Fruit fly (Drosophila melanogaster) whole organism, embryonic: ENCODE data around the gene Dscam2.

Experiments
- ATbp ChIP-seq: fragments of 200-800 bp; sonication (Bioruptor generic); optimal IDR thresholded peaks from 2 replicates; lab custom pipeline; 2017; ENCODE audit warnings: missing biosample characterization, mild to moderate bottlenecking, missing genetic modification characterization, missing genetic modification reagents
- Atf6 ChIP-seq: fragments of 200-800 bp; sonication (Bioruptor generic); IDR thresholded peaks from 2 replicates; pipeline ENCODE4 v1.3.6; 2022; ENCODE audit warnings: missing biosample characterization, missing genetic modification characterization
- B-H2 ChIP-seq: fragments of 200-800 bp; sonication (Bioruptor generic); optimal IDR thresholded peaks from 2 replicates; lab custom pipeline; 2018; ENCODE audit warnings: missing biosample characterization, mild to moderate bottlenecking, missing genetic modification characterization
- CG10267 ChIP-seq: fragments of 200-800 bp; sonication (Bioruptor generic); optimal IDR thresholded peaks from 2 replicates; lab custom pipeline; 2018; ENCODE audit warnings: missing biosample characterization, mild to moderate bottlenecking, missing genetic modification characterization, moderate library complexity
- CG10565 ChIP-seq: fragments of 200-800 bp; sonication (Bioruptor generic); optimal IDR thresholded peaks from 3 replicates; lab custom pipeline; 2016; ENCODE audit warnings: missing biosample characterization, mild to moderate bottlenecking, missing genetic modification characterization
- CG13123 ChIP-seq: fragments of 200-800 bp; sonication (Bioruptor generic); optimal IDR thresholded peaks from 2 replicates; lab custom pipeline; 2016; ENCODE audit warnings: missing biosample characterization, missing genetic modification characterization
- CG14860 ChIP-seq: fragments of 200-800 bp; sonication (Bioruptor generic); IDR thresholded peaks from 3 replicates; pipeline ENCODE4 v1.3.6; 2022; ENCODE audit warnings: missing biosample characterization, missing genetic modification characterization; ENCODE audit not compliant: partially characterized antibody
- CG15269 ChIP-seq: fragments of 200-800 bp; sonication (Bioruptor generic); optimal IDR thresholded peaks from 2 replicates; lab custom pipeline; 2018; ENCODE audit warnings: missing biosample characterization, mild to moderate bottlenecking, missing genetic modification characterization, moderate library complexity
- CG2875 ChIP-seq: fragments of 200-800 bp; sonication (Bioruptor generic); optimal IDR thresholded peaks from 2 replicates; lab custom pipeline; 2017; ENCODE audit warnings: missing biosample characterization, mild to moderate bottlenecking, missing genetic modification characterization, missing genetic modification reagents
- CG3065 ChIP-seq: fragments of 200-800 bp; sonication (Bioruptor generic); optimal IDR thresholded peaks from 2 replicates; lab custom pipeline; 2016; ENCODE audit warnings: missing biosample characterization, missing genetic modification characterization
- CG32767 ChIP-seq: fragments of 200-800 bp; sonication (Bioruptor generic); IDR thresholded peaks from 2 replicates; pipeline ENCODE4 v1.3.6; 2022; ENCODE audit warnings: missing biosample characterization, missing genetic modification characterization
- CG3281 ChIP-seq: fragments of 200-800 bp; sonication (Bioruptor generic); optimal IDR thresholded peaks from 3 replicates; lab custom pipeline; 2017; ENCODE audit warnings: missing biosample characterization, mild to moderate bottlenecking, missing genetic modification characterization
- CG4424 ChIP-seq: fragments of 200-800 bp; sonication (Bioruptor generic); optimal IDR thresholded peaks from 3 replicates; lab custom pipeline; 2016; ENCODE audit warnings: missing biosample characterization, missing genetic modification characterization
- CG4617 ChIP-seq: fragments of 200-800 bp; sonication (Bioruptor generic); optimal IDR thresholded peaks from 3 replicates; lab custom pipeline; 2016; ENCODE audit warnings: missing biosample characterization, missing genetic modification characterization, borderline replicate concordance
- CG5953 ChIP-seq: fragments of 200-800 bp; sonication (Bioruptor generic); IDR thresholded peaks from 2 replicates; pipeline ENCODE4 v1.3.6; 2022; ENCODE audit warnings: missing biosample characterization, missing genetic modification characterization
- CG9727 ChIP-seq: fragments of 200-800 bp; sonication (Bioruptor generic); optimal IDR thresholded peaks from 3 replicates; lab custom pipeline; 2017; ENCODE audit warnings: missing biosample characterization, mild to moderate bottlenecking, missing genetic modification characterization
- CG9876 ChIP-seq: fragments of 200-800 bp; sonication (Bioruptor generic); optimal IDR thresholded peaks from 2 replicates; lab custom pipeline; 2016; ENCODE audit warnings: missing biosample characterization, missing genetic modification characterization
- Chrac-16 ChIP-seq: fragments of 200-800 bp; sonication (Bioruptor generic); optimal IDR thresholded peaks from 3 replicates; lab custom pipeline; 2016; ENCODE audit warnings: missing biosample characterization, missing genetic modification characterization
- Dfd ChIP-seq, 2 experiments: fragments of >200 bp; optimal IDR thresholded peaks; 2 replicates each; lab custom pipeline; 2017; ENCODE audit warnings: missing biosample characterization in 2 of 2, missing genetic modification characterization in 2 of 2
- Dip3 ChIP-seq: fragments of 200-800 bp; sonication (Bioruptor generic); optimal IDR thresholded peaks from 3 replicates; lab custom pipeline; 2016; ENCODE audit warnings: missing biosample characterization, missing genetic modification characterization
- Dref ChIP-seq: fragments of 200-800 bp; sonication (Bioruptor generic); IDR thresholded peaks from 2 replicates; pipeline ENCODE4 v1.3.6; 2022; ENCODE audit warnings: missing biosample characterization, missing genetic modification characterization
- Eip74EF ChIP-seq, 2 experiments: fragments of 200-800 bp in 1 of 2; fragments of >200 bp in 1 of 2; sonication (Bioruptor generic) in 1 of 2; optimal IDR thresholded peaks; 2 replicates each; lab custom pipeline; 2017 to 2019; ENCODE audit warnings: missing biosample characterization in 2 of 2, missing genetic modification characterization in 2 of 2, mild to moderate bottlenecking in 1 of 2, moderate library complexity in 1 of 2
- Hmr ChIP-seq: fragments of 200-800 bp; sonication (Bioruptor generic); optimal IDR thresholded peaks from 3 replicates; lab custom pipeline; 2017; ENCODE audit warnings: mild to moderate bottlenecking, missing biosample characterization, missing genetic modification reagents, missing genetic modification characterization
- Med ChIP-seq: fragments of 200-800 bp; sonication (Bioruptor generic); peaks from one replicate; lab custom pipeline; 2016; ENCODE audit warnings: missing biosample characterization, missing genetic modification characterization, mild to moderate bottlenecking, inconsistent platforms, moderate library complexity
- Oaz ChIP-seq: fragments of 200-800 bp; sonication (Bioruptor generic); IDR thresholded peaks from 2 replicates; pipeline ENCODE4 v1.3.6; 2022; ENCODE audit warnings: missing biosample characterization, missing genetic modification characterization
- Sin3A ChIP-seq: fragments of >200 bp; optimal IDR thresholded peaks from 2 replicates; lab custom pipeline; 2018
- Sox102F ChIP-seq: fragments of 200-800 bp; sonication (Bioruptor generic); optimal IDR thresholded peaks from 2 replicates; lab custom pipeline; 2018; ENCODE audit warnings: missing biosample characterization, mild to moderate bottlenecking, missing genetic modification characterization, moderate library complexity
- Trl ChIP-seq, 3 experiments: fragments of >200 bp in 2 of 3; fragments of 200-800 bp in 1 of 3; sonication (Bioruptor generic) in 1 of 3; optimal IDR thresholded peaks; 2 replicates in 1 of 3; 3 replicates in 2 of 3; lab custom pipeline; 2016 to 2017; ENCODE audit warnings: missing biosample characterization in 1 of 3, missing genetic modification characterization in 1 of 3
- Xbp1 ChIP-seq: fragments of 200-800 bp; sonication (Bioruptor generic); optimal IDR thresholded peaks from 3 replicates; lab custom pipeline; 2016; ENCODE audit warnings: missing biosample characterization, mild to moderate bottlenecking, missing genetic modification characterization
- ab ChIP-seq: fragments of 200-800 bp; sonication (Bioruptor generic); optimal IDR thresholded peaks from 2 replicates; lab custom pipeline; 2016; ENCODE audit warnings: missing biosample characterization, missing genetic modification characterization
- amos ChIP-seq: fragments of 200-800 bp; sonication (Bioruptor generic); IDR thresholded peaks from 2 replicates; pipeline ENCODE4 v1.3.6; 2022; ENCODE audit warnings: missing biosample characterization, missing genetic modification characterization; ENCODE audit not compliant: partially characterized antibody
- cato ChIP-seq: fragments of 200-800 bp; sonication (Bioruptor generic); optimal IDR thresholded peaks from 2 replicates; lab custom pipeline; 2016; ENCODE audit warnings: missing biosample characterization, missing genetic modification characterization, borderline replicate concordance
- corto ChIP-seq: fragments of 200-800 bp; sonication (Bioruptor generic); optimal IDR thresholded peaks from 2 replicates; lab custom pipeline; 2016; ENCODE audit warnings: missing biosample characterization, mild to moderate bottlenecking, missing genetic modification characterization, moderate library complexity
- crol ChIP-seq: fragments of 200-800 bp; sonication (Bioruptor generic); IDR thresholded peaks from 2 replicates; pipeline ENCODE4 v1.3.6; 2022; ENCODE audit warnings: missing biosample characterization, missing genetic modification characterization
- crp ChIP-seq, 2 experiments: fragments of 200-800 bp; sonication (Bioruptor generic); optimal IDR thresholded peaks; 2 replicates in 1 of 2; 3 replicates in 1 of 2; lab custom pipeline; 2017; ENCODE audit warnings: missing biosample characterization in 2 of 2, missing genetic modification characterization in 2 of 2, mild to moderate bottlenecking in 1 of 2, moderate library complexity in 1 of 2
- ftz-f1 ChIP-seq: fragments of 200-800 bp; sonication (Bioruptor generic); optimal IDR thresholded peaks from 2 replicates; lab custom pipeline; 2016; ENCODE audit warnings: missing biosample characterization, missing genetic modification characterization
- ken ChIP-seq: fragments of 200-800 bp; sonication (Bioruptor generic); IDR thresholded peaks from 3 replicates; pipeline ENCODE4 v1.3.6; 2022; ENCODE audit warnings: missing biosample characterization, missing genetic modification characterization
- nau ChIP-seq: fragments of 200-800 bp; sonication (Bioruptor generic); optimal IDR thresholded peaks from 3 replicates; lab custom pipeline; 2017; ENCODE audit warnings: missing biosample characterization, mild to moderate bottlenecking, missing genetic modification characterization, missing genetic modification reagents
- nerfin-2 ChIP-seq: fragments of 200-800 bp; sonication (Bioruptor generic); IDR thresholded peaks from 2 replicates; pipeline ENCODE4 v1.3.6; 2022; ENCODE audit warnings: missing biosample characterization, missing genetic modification characterization; ENCODE audit not compliant: partially characterized antibody
- nmo ChIP-seq: fragments of 200-800 bp; sonication (Bioruptor generic); optimal IDR thresholded peaks from 2 replicates; lab custom pipeline; 2018; ENCODE audit warnings: missing biosample characterization, mild to moderate bottlenecking, missing genetic modification characterization, moderate library complexity
- org-1 ChIP-seq: fragments of 200-800 bp; sonication (Bioruptor generic); optimal IDR thresholded peaks from 2 replicates; lab custom pipeline; 2017; ENCODE audit warnings: missing biosample characterization, missing genetic modification characterization
- otp ChIP-seq: fragments of 200-800 bp; sonication (Bioruptor generic); IDR thresholded peaks from 3 replicates; pipeline ENCODE4, ENCODE4 v1.3.6; 2022; ENCODE audit warnings: missing biosample characterization, missing genetic modification characterization
- pho ChIP-seq: fragments of 200-800 bp; sonication (Bioruptor generic); optimal IDR thresholded peaks from 2 replicates; lab custom pipeline; 2016; ENCODE audit warnings: missing biosample characterization, missing genetic modification characterization
- rib ChIP-seq: fragments of 200-800 bp; sonication (Bioruptor generic); IDR thresholded peaks from 2 replicates; pipeline ENCODE4 v1.3.6; 2022; ENCODE audit warnings: missing biosample characterization, missing genetic modification characterization
- scrt ChIP-seq: fragments of 200-800 bp; sonication (Bioruptor generic); optimal IDR thresholded peaks from 2 replicates; lab custom pipeline; 2018; ENCODE audit warnings: missing biosample characterization, mild to moderate bottlenecking, missing genetic modification characterization, moderate library complexity
- seq ChIP-seq: fragments of 200-800 bp; sonication (Bioruptor generic); IDR thresholded peaks from 2 replicates; pipeline ENCODE4 v1.3.6; 2022; ENCODE audit warnings: missing biosample characterization, missing genetic modification characterization
- shn ChIP-seq: fragments of 200-800 bp; sonication (Bioruptor generic); optimal IDR thresholded peaks from 3 replicates; lab custom pipeline; 2016; ENCODE audit warnings: missing biosample characterization, missing genetic modification characterization

The Dscam2 gene

DNA sequence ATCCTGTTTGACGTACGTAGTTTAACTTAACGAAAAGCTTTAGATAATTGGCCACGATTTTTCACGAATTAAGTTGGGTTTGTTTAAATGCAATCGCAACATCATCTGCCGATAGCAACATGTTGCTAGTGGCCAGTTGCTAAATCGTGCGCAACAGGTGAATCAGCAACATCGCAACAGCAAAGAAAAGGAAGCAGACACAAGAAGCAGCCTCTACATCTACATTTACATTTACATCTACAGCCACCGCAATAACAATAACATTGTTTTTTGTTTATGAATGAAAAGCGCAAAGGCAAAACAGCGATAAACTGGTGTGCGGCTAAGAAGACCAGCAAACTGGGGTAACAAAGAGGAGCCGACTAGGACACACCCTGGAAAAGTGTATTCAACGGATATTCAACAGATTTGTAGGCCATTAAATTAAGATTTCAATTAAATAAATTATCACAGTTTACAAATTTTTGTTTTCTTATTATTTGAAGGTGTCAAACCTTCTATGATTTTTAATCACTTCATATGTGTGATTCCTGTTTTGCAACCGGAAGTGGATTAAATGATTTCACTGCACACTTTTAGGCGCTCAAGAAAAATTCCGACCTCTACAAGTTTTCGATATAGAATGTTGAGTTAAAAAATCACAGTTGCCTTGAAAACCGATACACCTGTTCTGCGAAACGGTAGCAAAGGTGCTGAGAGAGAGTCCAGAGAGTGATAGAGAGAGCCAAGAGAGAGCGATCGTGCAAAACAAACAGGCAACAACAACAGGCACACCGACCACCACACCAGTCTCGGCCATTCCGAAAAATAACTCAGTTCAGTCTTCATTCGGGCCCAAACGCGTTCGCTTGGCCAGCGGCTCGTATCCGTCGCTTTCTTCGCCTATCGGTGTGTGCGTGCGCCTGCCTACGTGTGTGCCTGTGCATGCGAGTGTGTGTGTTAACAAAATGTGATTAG is 55.8 kb downstream of the Dscam2 start, which contains the start of gene melt (continued):
- no peak for TF ChIP-seq corto (GFP tag; lab: Kevin White, UChicago)
- TF ChIP-seq shn (GFP tag; lab: Kevin White, UChicago), result peak; percentile 87
- peak; percentile 89 for TF ChIP-seq CG4424 (GFP tag; lab: Kevin White, UChicago)
- peak; percentile 62 for TF ChIP-seq otp (GFP tag; lab: Robert Waterston, UW)
- 0 out of 2 replicates have a peak, but pooled peaks have one; percentile 10 for TF ChIP-seq CG5953 (GFP tag; lab: Robert Waterston, UW)
- peak; percentile 90 for TF ChIP-seq Hmr (GFP tag; lab: Kevin White, UChicago)
- TF ChIP-seq Dref, result 0 out of 2 replicates have a peak, but pooled peaks have one; percentile 31
- peak; percentile 74 for TF ChIP-seq CG9876
- TF ChIP-seq CG3281 (GFP tag; lab: Kevin White, UChicago), result peak; percentile 89
- peak in 1 of 2 experiments; percentile 87 for TF ChIP-seq Eip74EF (GFP tag; optimal IDR thresholded peaks at IDR 0.05; lab: Kevin White, UChicago)
- TF ChIP-seq Xbp1 (GFP tag; lab: Kevin White, UChicago), result peak; percentile 88
- TF ChIP-seq nmo, result peak; percentile 94
- TF ChIP-seq Sin3A, result no peak
- peak; percentile 95 for TF ChIP-seq CG9727 (GFP tag; lab: Kevin White, UChicago)
- peak; percentile 84 for TF ChIP-seq Sox102F (GFP tag; lab: Kevin White, UChicago)
- peak; percentile 85 for TF ChIP-seq Atf6
- TF ChIP-seq org-1 (GFP tag; lab: Kevin White, UChicago), result peak; percentile 89
- peak; percentile 84 for TF ChIP-seq CG10267 (tag; lab: Kevin White, UChicago)
- peak; percentile 68 for TF ChIP-seq CG13123 (GFP tag; lab: Kevin White, UChicago)
- peak; percentile 85 for TF ChIP-seq nau (GFP tag; lab: Kevin White, UChicago)
- TF ChIP-seq nerfin-2 (GFP tag; lab: Robert Waterston, UW), result no peak
- TF ChIP-seq Med (GFP tag; lab: Kevin White, UChicago), result peak; percentile 97
- peak; percentile 92 for TF ChIP-seq Trl (optimal IDR thresholded peaks at IDR 0.05; lab: Kevin White, UChicago)
- peak; percentile 88 for TF ChIP-seq Trl (GFP tag; optimal IDR thresholded peaks at IDR 0.05; lab: Kevin White, UChicago)
- no peak for TF ChIP-seq Dfd (GFP tag; optimal IDR thresholded peaks at IDR 0.05; lab: Kevin White, UChicago)
- TF ChIP-seq CG4617, result peak; percentile 52
- peak; percentile 87 for TF ChIP-seq CG15269 (tag; lab: Kevin White, UChicago)
- TF ChIP-seq B-H2 (GFP tag; lab: Kevin White, UChicago), result peak; percentile 25
- peak; percentile 74; the same call in 1 of the 2 replicates for TF ChIP-seq CG32767 (GFP tag; lab: Robert Waterston, UW)
- TF ChIP-seq seq, result peak; percentile 58
- peak; percentile 81 for TF ChIP-seq ATbp
- TF ChIP-seq cato, result peak; percentile 87
- peak; percentile 68 for TF ChIP-seq CG3065 (GFP tag; lab: Kevin White, UChicago)
- peak; percentile 56 for TF ChIP-seq amos (GFP tag; lab: Robert Waterston, UW)
- TF ChIP-seq Dip3, result peak; percentile 86
- TF ChIP-seq crp (GFP tag; optimal IDR thresholded peaks at IDR 0.05; lab: Kevin White, UChicago), result peak in 1 of 2 experiments; percentile 46
- peak; percentile 61; the same call in 2 of the 3 replicates for TF ChIP-seq ken
- TF ChIP-seq pho (GFP tag; lab: Kevin White, UChicago), result peak; percentile 93
- TF ChIP-seq crol (GFP tag; lab: Robert Waterston, UW), result no peak
- TF ChIP-seq scrt (GFP tag; lab: Kevin White, UChicago), result peak; percentile 76
- peak; percentile 16 for TF ChIP-seq CG10565 (GFP tag; lab: Kevin White, UChicago)
- TF ChIP-seq ftz-f1 (GFP tag; lab: Kevin White, UChicago), result no peak
- peak; percentile 53; the same call in 1 of the 2 replicates for TF ChIP-seq rib
- no peak; the same call in 1 of the 2 replicates for TF ChIP-seq Oaz (GFP tag; lab: Robert Waterston, UW)
- no peak for TF ChIP-seq ab (GFP tag; lab: Kevin White, UChicago)
- TF ChIP-seq Chrac-16 (GFP tag; lab: Kevin White, UChicago), result peak; percentile 85
- no peak for TF ChIP-seq CG14860 (GFP tag; lab: Robert Waterston, UW)
- peak; percentile 62 for TF ChIP-seq CG2875 (GFP tag; lab: Kevin White, UChicago)
